Worm (Caenorhabditis elegans) whole organism, L2 larva: Measurements from ENCODE around the gene lelo-4.

Experiments used
- aly-2 ChIP-seq: fragments of 150-350 bp; optimal IDR thresholded peaks from 2 replicates; lab custom pipeline; 2014; ENCODE audit warnings: missing biosample characterization, missing genetic modification characterization
- ama-1 ChIP-seq: fragments of 150-350 bp; optimal IDR thresholded peaks from 2 replicates; lab custom pipeline; 2018; ENCODE audit warnings: inconsistent platforms
- ceh-16 ChIP-seq: fragments of 150-350 bp; optimal IDR thresholded peaks from 2 replicates; lab custom pipeline; 2014; ENCODE audit warnings: missing biosample characterization, missing genetic modification characterization
- elt-3 ChIP-seq: sonication (generic microtip); optimal IDR thresholded peaks from 2 replicates; lab custom pipeline; 2017; ENCODE audit warnings: missing biosample characterization, missing genetic modification characterization
- lin-39 ChIP-seq: fragments of 150-350 bp; optimal IDR thresholded peaks from 2 replicates; lab custom pipeline; 2014; ENCODE audit warnings: missing biosample characterization, missing genetic modification reagents, missing genetic modification characterization
- lsy-2 ChIP-seq, 2 experiments: fragments of 150-350 bp in 1 of 2; sonication (generic microtip) in 1 of 2; optimal IDR thresholded peaks; 2 replicates each; lab custom pipeline; 2014 to 2017; ENCODE audit warnings: missing biosample characterization in 2 of 2, missing genetic modification characterization in 2 of 2
- mdl-1 ChIP-seq, 2 experiments: fragments of 150-350 bp in 1 of 2; sonication (generic microtip) in 1 of 2; optimal IDR thresholded peaks; 2 replicates each; lab custom pipeline; 2017; ENCODE audit warnings: missing biosample characterization in 2 of 2, missing genetic modification characterization in 2 of 2
- nhr-12 ChIP-seq: fragments of 150-350 bp; optimal IDR thresholded peaks from 2 replicates; lab custom pipeline; 2014; ENCODE audit warnings: missing biosample characterization, missing genetic modification characterization
- nhr-237 ChIP-seq: fragments of 150-350 bp; optimal IDR thresholded peaks from 2 replicates; lab custom pipeline; 2014; ENCODE audit warnings: missing biosample characterization, missing genetic modification characterization
- unc-55 ChIP-seq: fragments of 150-350 bp; sonication (generic microtip); optimal IDR thresholded peaks from 3 replicates; lab custom pipeline; 2014; ENCODE audit warnings: missing biosample characterization, missing genetic modification reagents, missing genetic modification characterization
- unc-62 ChIP-seq: fragments of 150-350 bp; optimal IDR thresholded peaks from 2 replicates; lab custom pipeline; 2014; ENCODE audit warnings: missing biosample characterization, missing genetic modification reagents, missing genetic modification characterization
- zag-1 ChIP-seq: fragments of 150-350 bp; optimal IDR thresholded peaks from 2 replicates; lab custom pipeline; 2014; ENCODE audit warnings: missing biosample characterization, missing genetic modification characterization

ce11 chrII:5712126-5712525 is 2.6 kb upstream of the lelo-4 start:
- TF ChIP-seq ama-1 (lab: Kevin White, UChicago) (no peak), mdl-1 (tag; optimal IDR thresholded peaks at IDR 0.05; lab: Kevin White, UChicago) (no peak), lin-39 (no peak), unc-62 (GFP tag; lab: Kevin White, UChicago) (no peak), unc-55 (GFP tag; lab: Kevin White, UChicago) (no peak), lsy-2 (tag; optimal IDR thresholded peaks at IDR 0.05; lab: Kevin White, UChicago) (no peak), nhr-12 (tag; lab: Kevin White, UChicago) (no peak), nhr-237 (tag; lab: Kevin White, UChicago) (no peak), zag-1 (tag; lab: Kevin White, UChicago) (no peak), elt-3 (no peak), aly-2 (tag; lab: Kevin White, UChicago) (no peak), ceh-16 (no peak)
